Fruit fly (Drosophila melanogaster) whole organism, embryonic: ENCODE results near the gene ATP7.

Experiments
- Atf3 ChIP-seq: fragments of 200-800 bp; sonication (Bioruptor generic); optimal IDR thresholded peaks from 3 replicates; lab custom pipeline; 2016; ENCODE audit warnings: missing biosample characterization, missing genetic modification characterization
- CG10147 ChIP-seq: fragments of 200-800 bp; sonication (Bioruptor generic); optimal IDR thresholded peaks from 2 replicates; lab custom pipeline; 2019; ENCODE audit warnings: missing biosample characterization, mild to moderate bottlenecking, missing genetic modification characterization, moderate library complexity
- CG10209 ChIP-seq: fragments of 200-800 bp; sonication (Bioruptor generic); optimal IDR thresholded peaks from 3 replicates; lab custom pipeline; 2017; ENCODE audit warnings: missing biosample characterization, mild to moderate bottlenecking, missing genetic modification characterization, missing genetic modification reagents
- CG10979 ChIP-seq: fragments of 200-800 bp; sonication (Bioruptor generic); optimal IDR thresholded peaks from 2 replicates; lab custom pipeline; 2018; ENCODE audit warnings: missing biosample characterization, mild to moderate bottlenecking, missing genetic modification characterization, moderate library complexity
- CG11696 ChIP-seq: fragments of 200-800 bp; sonication (Bioruptor generic); IDR thresholded peaks from 2 replicates; pipeline ENCODE4 v1.3.6; 2022; ENCODE audit warnings: missing biosample characterization, missing genetic modification characterization
- CG12071 ChIP-seq: fragments of 200-800 bp; sonication (Bioruptor generic); optimal IDR thresholded peaks from 3 replicates; lab custom pipeline; 2018; ENCODE audit warnings: missing biosample characterization, mild to moderate bottlenecking, missing genetic modification characterization
- CG13624 ChIP-seq: fragments of 200-800 bp; sonication (Bioruptor generic); optimal IDR thresholded peaks from 2 replicates; lab custom pipeline; 2016; ENCODE audit warnings: missing biosample characterization, missing genetic modification characterization
- CG14441 ChIP-seq: fragments of 200-800 bp; sonication (Bioruptor generic); IDR thresholded peaks from 2 replicates; pipeline ENCODE4 v1.3.6; 2022; ENCODE audit warnings: missing biosample characterization, missing genetic modification characterization
- CG1529 ChIP-seq: fragments of 200-800 bp; sonication (Bioruptor generic); optimal IDR thresholded peaks from 3 replicates; lab custom pipeline; 2018; ENCODE audit warnings: missing biosample characterization, missing genetic modification characterization
- CG17186 ChIP-seq: fragments of 200-800 bp; sonication (Bioruptor generic); optimal IDR thresholded peaks from 3 replicates; lab custom pipeline; 2017; ENCODE audit warnings: missing biosample characterization, missing genetic modification reagents, missing genetic modification characterization
- CG17328 ChIP-seq: fragments of 200-800 bp; sonication (Bioruptor generic); IDR thresholded peaks from 2 replicates; pipeline ENCODE4 v1.3.6; 2022; ENCODE audit warnings: missing biosample characterization, missing genetic modification characterization
- CG18011 ChIP-seq: fragments of 200-800 bp; sonication (Bioruptor generic); optimal IDR thresholded peaks from 2 replicates; lab custom pipeline; 2017; ENCODE audit warnings: missing biosample characterization, missing genetic modification characterization, mild to moderate bottlenecking, moderate library complexity, missing genotype
- CG18764 ChIP-seq: fragments of 200-800 bp; sonication (Bioruptor generic); optimal IDR thresholded peaks from 3 replicates; lab custom pipeline; 2016; ENCODE audit warnings: missing biosample characterization, missing genetic modification characterization
- CG2199 ChIP-seq: fragments of 200-800 bp; sonication (Bioruptor generic); IDR thresholded peaks from 3 replicates; pipeline ENCODE4 v1.3.6; 2022; ENCODE audit warnings: missing biosample characterization, missing genetic modification characterization
- CG32532 ChIP-seq: fragments of 200-800 bp; sonication (Bioruptor generic); IDR thresholded peaks from 2 replicates; pipeline ENCODE4 v1.3.6; 2022; ENCODE audit warnings: missing biosample characterization, missing genetic modification characterization
- CG34376 ChIP-seq: fragments of 200-800 bp; sonication (Bioruptor generic); optimal IDR thresholded peaks from 2 replicates; lab custom pipeline; 2018; ENCODE audit warnings: missing biosample characterization, mild to moderate bottlenecking, missing genetic modification characterization
- CG4617 ChIP-seq: fragments of 200-800 bp; sonication (Bioruptor generic); optimal IDR thresholded peaks from 3 replicates; lab custom pipeline; 2016; ENCODE audit warnings: missing biosample characterization, missing genetic modification characterization, borderline replicate concordance
- CG5953 ChIP-seq: fragments of 200-800 bp; sonication (Bioruptor generic); IDR thresholded peaks from 2 replicates; pipeline ENCODE4 v1.3.6; 2022; ENCODE audit warnings: missing biosample characterization, missing genetic modification characterization
- CG6175 ChIP-seq: fragments of 200-800 bp; sonication (Bioruptor generic); IDR thresholded peaks from 3 replicates; pipeline ENCODE4 v1.3.6; 2022; ENCODE audit warnings: missing biosample characterization, missing genetic modification characterization
- CG6254 ChIP-seq: fragments of 200-800 bp; sonication (Bioruptor generic); optimal IDR thresholded peaks from 3 replicates; lab custom pipeline; 2017; ENCODE audit warnings: mild to moderate bottlenecking, missing biosample characterization, missing genetic modification reagents, missing genetic modification characterization
- CG7987 ChIP-seq: fragments of 200-800 bp; sonication (Bioruptor generic); optimal IDR thresholded peaks from 2 replicates; lab custom pipeline; 2018; ENCODE audit warnings: missing biosample characterization, mild to moderate bottlenecking, missing genetic modification characterization, moderate library complexity
- CTCF ChIP-seq: fragments of 200-800 bp; sonication (Bioruptor generic); optimal IDR thresholded peaks from 2 replicates; lab custom pipeline; 2017; ENCODE audit warnings: missing biosample characterization, mild to moderate bottlenecking, missing genetic modification characterization, moderate library complexity
- D ChIP-seq, 2 experiments: fragments of 200-800 bp in 1 of 2; fragments of >200 bp in 1 of 2; sonication (Bioruptor generic) in 1 of 2; optimal IDR thresholded peaks; 2 replicates in 1 of 2; 3 replicates in 1 of 2; lab custom pipeline; 2017; ENCODE audit warnings: mild to moderate bottlenecking in 1 of 2, missing biosample characterization in 1 of 2, missing genetic modification characterization in 1 of 2, missing genetic modification reagents in 1 of 2
- Elba2 ChIP-seq: fragments of 200-800 bp; sonication (Bioruptor generic); optimal IDR thresholded peaks from 3 replicates; lab custom pipeline; 2016; ENCODE audit warnings: missing biosample characterization, missing genetic modification characterization
- Gug ChIP-seq: fragments of 200-800 bp; sonication (Bioruptor generic); IDR thresholded peaks from 4 replicates; pipeline ENCODE4 v1.3.6; 2022; ENCODE audit warnings: missing biosample characterization, missing genetic modification characterization
- Opbp ChIP-seq: fragments of 200-800 bp; sonication (Bioruptor generic); IDR thresholded peaks from 3 replicates; pipeline ENCODE4 v1.3.6; 2022; ENCODE audit warnings: missing biosample characterization, missing genetic modification characterization; ENCODE audit not compliant: partially characterized antibody
- Ptx1 ChIP-seq: fragments of 200-800 bp; sonication (Bioruptor generic); IDR thresholded peaks from 2 replicates; pipeline ENCODE4 v1.3.6; 2022; ENCODE audit warnings: missing biosample characterization, missing genetic modification characterization
- ash1 ChIP-seq: fragments of 200-800 bp; sonication (Bioruptor generic); optimal IDR thresholded peaks from 2 replicates; lab custom pipeline; 2018; ENCODE audit warnings: missing biosample characterization, mild to moderate bottlenecking, missing genetic modification characterization
- cad ChIP-seq: fragments of >200 bp; optimal IDR thresholded peaks from 2 replicates; lab custom pipeline; 2017; ENCODE audit warnings: missing biosample characterization, missing genetic modification characterization
- chinmo ChIP-seq: fragments of 200-800 bp; sonication (Bioruptor generic); IDR thresholded peaks from 4 replicates; pipeline ENCODE4 v1.3.6; 2022; ENCODE audit warnings: missing biosample characterization, missing genetic modification characterization; ENCODE audit not compliant: partially characterized antibody
- dm ChIP-seq: fragments of 200-800 bp; sonication (Bioruptor generic); optimal IDR thresholded peaks from 3 replicates; lab custom pipeline; 2016; ENCODE audit warnings: missing biosample characterization, missing genetic modification characterization
- emc ChIP-seq: fragments of 200-800 bp; sonication (Bioruptor generic); optimal IDR thresholded peaks from 2 replicates; lab custom pipeline; 2016; ENCODE audit warnings: missing biosample characterization, missing genetic modification characterization
- esg ChIP-seq: fragments of 200-800 bp; sonication (Bioruptor generic); conservative IDR thresholded peaks from 2 replicates; pipeline ENCODE4 v1.3.6; 2022; ENCODE audit warnings: missing biosample characterization, missing genetic modification characterization
- exex ChIP-seq: fragments of 200-800 bp; sonication (Bioruptor generic); optimal IDR thresholded peaks from 4 replicates; lab custom pipeline; 2018; ENCODE audit warnings: missing biosample characterization, mild to moderate bottlenecking, missing genetic modification characterization, moderate library complexity
- fd102C ChIP-seq: fragments of 200-800 bp; sonication (Bioruptor generic); optimal IDR thresholded peaks from 2 replicates; lab custom pipeline; 2018; ENCODE audit warnings: missing biosample characterization, mild to moderate bottlenecking, missing genetic modification characterization, moderate library complexity
- fd3F ChIP-seq: fragments of 200-800 bp; sonication (Bioruptor generic); optimal IDR thresholded peaks from 2 replicates; lab custom pipeline; 2018; ENCODE audit warnings: missing biosample characterization, mild to moderate bottlenecking, missing genetic modification characterization, moderate library complexity
- gcm2 ChIP-seq: fragments of 200-800 bp; sonication (Bioruptor generic); optimal IDR thresholded peaks from 2 replicates; lab custom pipeline; 2016; ENCODE audit warnings: missing biosample characterization, missing genetic modification characterization
- grn ChIP-seq: fragments of 200-800 bp; sonication (Bioruptor generic); optimal IDR thresholded peaks from 3 replicates; lab custom pipeline; 2017; ENCODE audit warnings: missing biosample characterization, missing genetic modification characterization
- gt ChIP-seq: fragments of 200-800 bp; sonication (Bioruptor generic); IDR thresholded peaks from 2 replicates; pipeline ENCODE4 v1.3.6; 2022; ENCODE audit warnings: missing biosample characterization, missing genetic modification characterization
- hth ChIP-seq: fragments of >200 bp; optimal IDR thresholded peaks from 2 replicates; lab custom pipeline; 2017; ENCODE audit warnings: inconsistent platforms
- lilli ChIP-seq: fragments of 200-800 bp; sonication (Bioruptor generic); optimal IDR thresholded peaks from 3 replicates; lab custom pipeline; 2016; ENCODE audit warnings: missing biosample characterization, missing genetic modification characterization
- lov ChIP-seq, 2 experiments: fragments of 200-800 bp in 1 of 2; fragments of >200 bp in 1 of 2; sonication (Bioruptor generic) in 1 of 2; IDR thresholded peaks in 1 of 2; optimal IDR thresholded peaks in 1 of 2; 2 replicates in 1 of 2; 3 replicates in 1 of 2; pipeline versions ENCODE4 v1.3.6 to Lab custom; 2017 to 2022; ENCODE audit warnings: missing biosample characterization in 1 of 2, missing genetic modification characterization in 1 of 2
- mirr ChIP-seq: fragments of 200-800 bp; sonication (Bioruptor generic); optimal IDR thresholded peaks from 3 replicates; lab custom pipeline; 2018; ENCODE audit warnings: missing biosample characterization, mild to moderate bottlenecking, missing genetic modification characterization
- sisA ChIP-seq: fragments of 200-800 bp; sonication (Bioruptor generic); IDR thresholded peaks from 2 replicates; pipeline ENCODE4 v1.3.6; 2022; ENCODE audit warnings: missing biosample characterization, missing genetic modification characterization
- sqz ChIP-seq: fragments of 200-800 bp; sonication (Bioruptor generic); optimal IDR thresholded peaks from 3 replicates; lab custom pipeline; 2018; ENCODE audit warnings: missing biosample characterization, mild to moderate bottlenecking, missing genetic modification characterization
- stc ChIP-seq: fragments of 200-800 bp; sonication (Bioruptor generic); IDR thresholded peaks from 2 replicates; pipeline ENCODE4 v1.3.6; 2022; ENCODE audit warnings: missing biosample characterization, missing genetic modification characterization
- tgo ChIP-seq: fragments of 200-800 bp; sonication (Bioruptor generic); IDR thresholded peaks from 3 replicates; pipeline ENCODE4 v1.3.6; 2022; ENCODE audit warnings: missing biosample characterization, missing genetic modification characterization
- tx ChIP-seq: fragments of 200-800 bp; sonication (Bioruptor generic); optimal IDR thresholded peaks from 2 replicates; lab custom pipeline; 2016; ENCODE audit warnings: missing biosample characterization, missing genetic modification characterization
- yki ChIP-seq: fragments of >200 bp; optimal IDR thresholded peaks from 3 replicates; lab custom pipeline; 2018
- zfh1 ChIP-seq: fragments of 200-800 bp; sonication (Bioruptor generic); IDR thresholded peaks from 3 replicates; pipeline ENCODE4 v1.3.6; 2022; ENCODE audit warnings: missing biosample characterization, missing genetic modification characterization

The ATP7 gene

dm6 chrX:11857522-11858438 is 3.0 kb downstream of the ATP7 start (continued):
- TF ChIP-seq CG6175 (GFP tag; lab: Robert Waterston, UW) (peak; percentile 27; the same call in 1 of the 3 replicates), CG34376 (GFP tag; lab: Kevin White, UChicago) (no peak), tgo (GFP tag; lab: Robert Waterston, UW) (peak; percentile 81), gcm2 (GFP tag; lab: Kevin White, UChicago) (no peak), CG7987 (GFP tag; lab: Kevin White, UChicago) (no peak), CG17328 (GFP tag; lab: Robert Waterston, UW) (peak; percentile 72), Ptx1 (GFP tag; lab: Robert Waterston, UW) (peak; percentile 89), CG11696 (GFP tag; lab: Robert Waterston, UW) (peak; percentile 55; the same call in 1 of the 2 replicates), lilli (GFP tag; lab: Kevin White, UChicago) (peak; percentile 85), CG6254 (GFP tag; lab: Kevin White, UChicago) (peak; percentile 36), CTCF (GFP tag; lab: Kevin White, UChicago) (peak; percentile 55), CG12071 (GFP tag; lab: Kevin White, UChicago) (peak; percentile 54), emc (GFP tag; lab: Kevin White, UChicago) (no peak), Gug (GFP tag; lab: Robert Waterston, UW) (peak; percentile 70; the same call in 3 of the 4 replicates), sqz (GFP tag; lab: Kevin White, UChicago) (peak; percentile 32), D (optimal IDR thresholded peaks at IDR 0.05; lab: Kevin White, UChicago) (no peak), D (GFP tag; optimal IDR thresholded peaks at IDR 0.05; lab: Kevin White, UChicago) (peak; percentile 73), esg (GFP tag; lab: Robert Waterston, UW) (peak; percentile 51), tx (GFP tag; lab: Kevin White, UChicago) (no peak), CG4617 (GFP tag; lab: Kevin White, UChicago) (no peak), Opbp (no peak), ash1 (GFP tag; lab: Kevin White, UChicago) (no peak), CG18764 (peak; percentile 15), fd3F (GFP tag; lab: Kevin White, UChicago) (peak; percentile 23), Atf3 (peak; percentile 11), Elba2 (GFP tag; lab: Kevin White, UChicago) (no peak), lov (optimal IDR thresholded peaks at IDR 0.05; lab: Kevin White, UChicago) (no peak), lov (GFP tag; IDR thresholded peaks at IDR 0.05; lab: Robert Waterston, UW) (peak; percentile 62; the same call in 1 of the 3 replicates), chinmo (no peak), CG5953 (GFP tag; lab: Robert Waterston, UW) (no peak), cad (GFP tag; lab: Kevin White, UChicago) (no peak), sisA (GFP tag; lab: Robert Waterston, UW) (peak; percentile 71), gt (GFP tag; lab: Robert Waterston, UW) (peak; percentile 67), CG17186 (peak; percentile 9)

DNA sequence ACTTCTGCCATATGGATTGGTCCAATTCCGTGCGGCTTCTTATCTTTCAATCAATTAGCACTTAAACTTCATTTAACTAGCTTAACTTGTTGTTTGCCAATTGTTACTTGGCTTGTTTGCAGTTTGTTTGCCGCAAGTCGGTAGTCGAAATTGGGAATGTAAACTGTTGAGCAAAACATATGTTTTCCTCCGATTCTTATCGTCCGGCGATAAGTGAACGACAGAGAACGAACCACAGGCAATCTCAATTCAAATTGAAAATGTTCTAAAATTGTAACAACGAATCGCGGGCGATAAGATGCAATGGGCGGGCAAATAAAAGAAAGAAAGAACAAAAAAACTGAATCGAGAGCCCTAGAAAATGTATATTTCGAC is 3.6 kb downstream of the ATP7 start:
- TF ChIP-seq CG32532 (no peak), CG14441 (GFP tag; lab: Robert Waterston, UW) (no peak), stc (GFP tag; lab: Robert Waterston, UW) (no peak), CG2199 (GFP tag; lab: Robert Waterston, UW) (0 out of 3 replicates have a peak, but pooled peaks have one; percentile 21), exex (peak; percentile 51), CG10147 (GFP tag; lab: Kevin White, UChicago) (no peak), mirr (GFP tag; lab: Kevin White, UChicago) (peak; percentile 68), CG10979 (tag; lab: Kevin White, UChicago) (no peak), gt (GFP tag; lab: Robert Waterston, UW) (no peak), CG13624 (GFP tag; lab: Kevin White, UChicago) (no peak), fd102C (no peak), Atf3 (no peak), hth (lab: Kevin White, UChicago) (no peak), CG1529 (GFP tag; lab: Kevin White, UChicago) (no peak), grn (GFP tag; lab: Kevin White, UChicago) (peak; percentile 62), zfh1 (GFP tag; lab: Robert Waterston, UW) (no peak), dm (no peak), CG10209 (no peak), yki (no peak), CG18011 (GFP tag; lab: Kevin White, UChicago) (no peak)
